Worm (Caenorhabditis elegans) whole organism, young adult: ENCODE data around the gene lrr-1.

Experiments
- F10E7.11 ChIP-seq: sonication (generic microtip); optimal IDR thresholded peaks from 2 replicates; lab custom pipeline; 2017; ENCODE audit warnings: mild to moderate bottlenecking, missing genetic modification characterization, moderate library complexity, missing compliant biosample characterization
- K11D2.4 ChIP-seq: fragments of 200-800 bp; sonication (Bioruptor generic); IDR thresholded peaks from 2 replicates; pipeline ENCODE4 v1.3.6; 2022; ENCODE audit warnings: missing genetic modification reagents, missing genetic modification characterization, missing compliant biosample characterization
- aptf-3 ChIP-seq: fragments of 200-800 bp; sonication (Bioruptor generic); IDR thresholded peaks from 2 replicates; pipeline ENCODE4 v1.3.6; 2022; ENCODE audit warnings: missing genetic modification characterization, missing compliant biosample characterization
- ztf-28 ChIP-seq: fragments of 200-800 bp; sonication (Bioruptor generic); IDR thresholded peaks from 2 replicates; pipeline ENCODE4 v1.3.6; 2022; ENCODE audit warnings: missing genetic modification reagents, missing genetic modification characterization, missing compliant biosample characterization

DNA sequence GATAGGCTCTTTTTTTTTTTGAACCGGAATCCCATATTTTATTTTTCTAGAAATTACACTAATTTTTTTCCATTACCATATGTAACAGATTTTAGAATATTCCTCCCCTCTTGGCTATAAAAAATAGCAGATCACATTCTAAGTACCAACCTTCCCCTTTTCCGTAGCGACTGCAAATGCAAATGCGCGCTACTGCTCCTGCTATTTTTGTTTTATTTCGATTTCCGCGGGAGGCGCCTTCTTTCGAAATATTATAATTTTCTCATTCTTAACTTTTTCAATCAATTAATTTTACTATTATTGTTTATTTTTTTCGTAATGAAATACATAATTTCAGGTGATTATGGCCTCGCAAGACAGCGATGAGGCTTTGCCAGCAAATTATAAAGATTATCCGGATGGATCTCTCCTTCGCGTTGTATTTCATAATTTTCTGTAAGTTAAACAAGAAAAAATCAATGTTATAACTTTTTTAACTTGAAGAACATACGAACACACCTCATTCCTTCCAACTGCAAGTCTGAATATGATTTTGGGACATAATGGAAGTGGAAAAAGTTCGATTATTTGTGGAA, 25.6 kb upstream of the lrr-1 start, which contains the start of gene smc-5:
- TF ChIP-seq ztf-28 (GFP tag; lab: Robert Waterston, UW) = no peak
- TF ChIP-seq aptf-3 = no peak
- TF ChIP-seq F10E7.11 (tag; lab: Kevin White, UChicago) = no peak
- TF ChIP-seq K11D2.4 (GFP tag; lab: Robert Waterston, UW) = no peak
